Worm (Caenorhabditis elegans): ENCODE measurements around the gene sre-44.

ce11 chrII:13933534-13933933, 15.9 kb upstream of the sre-44 start:
- TF ChIP-seq dox-1 (GFP tag; IDR thresholded peaks at IDR 0.05) (no peak), lir-1 (GFP tag; conservative IDR thresholded peaks at IDR 0.05) (no peak), madf-3 (GFP tag; IDR thresholded peaks at IDR 0.05) (no peak), snpc-4 (GFP tag; optimal IDR thresholded peaks at IDR 0.05) (no peak), snpc-4 (tag; optimal IDR thresholded peaks at IDR 0.05) (no peak), lin-40 (tag; optimal IDR thresholded peaks at IDR 0.05) (no peak), nfya-1 (tag; optimal IDR thresholded peaks at IDR 0.05; ENCODE audit: borderline replicate concordance, insufficient read depth) (no peak), unc-62 (GFP tag; optimal IDR thresholded peaks at IDR 0.05) (no peak), F57C9.4 (tag; optimal IDR thresholded peaks at IDR 0.05) (no peak), ets-4 (GFP tag; optimal IDR thresholded peaks at IDR 0.05) (no peak), F49E8.2 (tag; optimal IDR thresholded peaks at IDR 0.05; ENCODE audit: insufficient read depth) (no peak), ztf-25 (GFP tag; IDR thresholded peaks at IDR 0.05) (no peak)

Data from whole organism, young adult.